Fruit fly (Drosophila melanogaster): ENCODE data around the gene Cyp6d5.

- TF ChIP-seq psq (optimal IDR thresholded peaks at IDR 0.05) (no peak), EcR (GFP tag; optimal IDR thresholded peaks at IDR 0.05) (no peak), CG8478 (optimal IDR thresholded peaks at IDR 0.05) (no peak), Dll (optimal IDR thresholded peaks at IDR 0.05) (no peak)
Observed at dm6 chr3R:14002146-14002846, 26.7 kb upstream of the Cyp6d5 start.
